Worm (Caenorhabditis elegans) whole organism, L4 larva: ENCODE data around the gene iscu-1.

ENCODE experiments used
- F10B5.3 ChIP-seq: sonication (generic microtip); optimal IDR thresholded peaks from 2 replicates; lab custom pipeline; 2016; ENCODE audit warnings: mild to moderate bottlenecking, missing genetic modification characterization, missing compliant biosample characterization
- dpl-1 ChIP-seq: fragments of 150-350 bp; optimal IDR thresholded peaks from 2 replicates; lab custom pipeline; 2014; ENCODE audit warnings: missing biosample characterization, missing genetic modification reagents, missing genetic modification characterization
- php-3 ChIP-seq: fragments of 200-800 bp; sonication (Bioruptor generic); IDR thresholded peaks from 2 replicates; pipeline ENCODE4 v1.3.6; 2022; ENCODE audit warnings: missing genetic modification reagents, missing genetic modification characterization, missing compliant biosample characterization
- spr-1 ChIP-seq: sonication (generic microtip); optimal IDR thresholded peaks from 2 replicates; lab custom pipeline; 2016; ENCODE audit warnings: mild to moderate bottlenecking, missing genetic modification characterization, missing compliant biosample characterization
- unc-130 ChIP-seq: sonication (generic microtip); optimal IDR thresholded peaks from 2 replicates; lab custom pipeline; 2016; ENCODE audit warnings: missing genetic modification reagents, missing genetic modification characterization, missing compliant biosample characterization

- TF ChIP-seq dpl-1 (GFP tag; lab: Kevin White, UChicago), result peak; percentile 38
- TF ChIP-seq F10B5.3 (tag; lab: Kevin White, UChicago), result no peak
- no peak for TF ChIP-seq php-3 (GFP tag; lab: Robert Waterston, UW)
- peak; percentile 37 for TF ChIP-seq spr-1 (tag; lab: Kevin White, UChicago)
- TF ChIP-seq unc-130 (GFP tag; lab: Kevin White, UChicago), result no peak
These were observed 42.6 kb downstream of the iscu-1 start for ce11 chrIV:13826363-13826762.
